Worm (Caenorhabditis elegans) whole organism, L1 larva: ENCODE data around the gene srh-172.
A peak's percentile ranks its signal among the peaks of the same experiment; 100 is the strongest.

Source experiments
- C16A3.4 ChIP-seq: fragments of 150-350 bp; optimal IDR thresholded peaks from 2 replicates; lab custom pipeline; 2014; ENCODE audit warnings: missing biosample characterization, missing genetic modification characterization
- C34B4.2 ChIP-seq: sonication (generic microtip); optimal IDR thresholded peaks from 2 replicates; lab custom pipeline; 2017; ENCODE audit warnings: mild to moderate bottlenecking, missing genetic modification characterization, missing compliant biosample characterization
- F16B12.6 ChIP-seq: fragments of 150-350 bp; optimal IDR thresholded peaks from 2 replicates; lab custom pipeline; 2014; ENCODE audit warnings: missing biosample characterization, missing genetic modification characterization
- aha-1 ChIP-seq: fragments of 150-350 bp; optimal IDR thresholded peaks from 2 replicates; lab custom pipeline; 2014; ENCODE audit warnings: missing biosample characterization, missing genetic modification characterization
- aly-2 ChIP-seq: fragments of 150-350 bp; optimal IDR thresholded peaks from 2 replicates; lab custom pipeline; 2014; ENCODE audit warnings: missing biosample characterization, missing genetic modification characterization
- ama-1 ChIP-seq: fragments of 150-350 bp; optimal IDR thresholded peaks from 2 replicates; lab custom pipeline; 2014
- ceh-63 ChIP-seq: fragments of 200-800 bp; sonication (Bioruptor generic); optimal IDR thresholded peaks from 2 replicates; lab custom pipeline; 2018; ENCODE audit warnings: mild to moderate bottlenecking, missing genetic modification characterization, missing compliant biosample characterization
- ceh-8 ChIP-seq: fragments of 200-800 bp; sonication (Bioruptor generic); optimal IDR thresholded peaks from 2 replicates; lab custom pipeline; 2018; ENCODE audit warnings: mild to moderate bottlenecking, missing genetic modification characterization, moderate library complexity, missing compliant biosample characterization
- ceh-82 ChIP-seq, 3 experiments: fragments of 150-350 bp in 1 of 3; sonication (generic microtip) in 2 of 3; optimal IDR thresholded peaks; 2 replicates each; lab custom pipeline; 2014 to 2017; ENCODE audit warnings: missing biosample characterization in 3 of 3, missing genetic modification characterization in 3 of 3
- dpl-1 ChIP-seq, 3 experiments: fragments of 150-350 bp in 2 of 3; sonication (generic microtip) in 1 of 3; optimal IDR thresholded peaks; 2 replicates each; lab custom pipeline; 2014 to 2017; ENCODE audit warnings: missing biosample characterization in 3 of 3, missing genetic modification characterization in 3 of 3, missing genetic modification reagents in 3 of 3
- efl-1 ChIP-seq, 4 experiments: fragments of 150-350 bp; optimal IDR thresholded peaks in 3 of 4; peaks in 1 of 4; 1 replicate in 1 of 4; 2 replicates in 3 of 4; lab custom pipeline; 2014; ENCODE audit warnings: missing biosample characterization in 2 of 4, missing genetic modification characterization in 2 of 4, missing genetic modification reagents in 2 of 4
- elt-2 ChIP-seq: sonication (generic microtip); optimal IDR thresholded peaks from 2 replicates; lab custom pipeline; 2016; ENCODE audit warnings: missing genetic modification characterization, mild to moderate bottlenecking, inconsistent platforms, missing compliant biosample characterization, missing genetic modification reagents
- fkh-8 ChIP-seq: sonication (generic microtip); optimal IDR thresholded peaks from 2 replicates; lab custom pipeline; 2016; ENCODE audit warnings: mild to moderate bottlenecking, missing genetic modification characterization, missing compliant biosample characterization
- fos-1 ChIP-seq: fragments of 150-350 bp; optimal IDR thresholded peaks from 2 replicates; lab custom pipeline; 2014; ENCODE audit warnings: missing biosample characterization, missing genetic modification characterization
- hlh-4 ChIP-seq: sonication (generic microtip); optimal IDR thresholded peaks from 2 replicates; lab custom pipeline; 2016; ENCODE audit warnings: mild to moderate bottlenecking, missing genetic modification characterization, missing compliant biosample characterization
- hpl-2 ChIP-seq: fragments of 150-350 bp; optimal IDR thresholded peaks from 2 replicates; lab custom pipeline; 2014; ENCODE audit warnings: missing biosample characterization, missing genetic modification reagents, missing genetic modification characterization
- lin-15B ChIP-seq: fragments of 150-350 bp; sonication (generic microtip); optimal IDR thresholded peaks from 3 replicates; lab custom pipeline; 2014; ENCODE audit warnings: missing biosample characterization, missing genetic modification characterization
- lir-3 ChIP-seq: sonication (generic microtip); optimal IDR thresholded peaks from 2 replicates; lab custom pipeline; 2016; ENCODE audit warnings: mild to moderate bottlenecking, missing genetic modification characterization, moderate library complexity, missing compliant biosample characterization; ENCODE audit not compliant: poor library complexity
- mdl-1 ChIP-seq, 2 experiments: fragments of 150-350 bp; optimal IDR thresholded peaks; 2 replicates each; lab custom pipeline; 2014 to 2017; ENCODE audit warnings: missing biosample characterization in 2 of 2, missing genetic modification characterization in 2 of 2, inconsistent platforms in 1 of 2
- mep-1 ChIP-seq: fragments of 150-350 bp; optimal IDR thresholded peaks from 2 replicates; lab custom pipeline; 2014; ENCODE audit warnings: missing biosample characterization, missing genetic modification characterization
- nhr-11 ChIP-seq: fragments of 150-350 bp; optimal IDR thresholded peaks from 2 replicates; lab custom pipeline; 2014; ENCODE audit warnings: missing biosample characterization, missing genetic modification characterization
- nhr-12 ChIP-seq: sonication (generic microtip); optimal IDR thresholded peaks from 2 replicates; lab custom pipeline; 2017; ENCODE audit warnings: missing biosample characterization, missing genetic modification characterization
- nhr-76 ChIP-seq: sonication (generic microtip); optimal IDR thresholded peaks from 2 replicates; lab custom pipeline; 2017; ENCODE audit warnings: missing biosample characterization, missing genetic modification characterization
- nhr-77 ChIP-seq: fragments of 150-350 bp; optimal IDR thresholded peaks from 2 replicates; lab custom pipeline; 2014; ENCODE audit warnings: missing biosample characterization, missing genetic modification characterization
- nhr-85 ChIP-seq: sonication (generic microtip); peaks from one replicate; lab custom pipeline; 2016; ENCODE audit warnings: missing genetic modification characterization, inconsistent platforms, missing compliant biosample characterization
- pag-3 ChIP-seq: sonication (generic microtip); optimal IDR thresholded peaks from 2 replicates; lab custom pipeline; 2017; ENCODE audit warnings: missing genetic modification characterization, mild to moderate bottlenecking, missing compliant biosample characterization, antibody characterized with exemption, borderline replicate concordance; ENCODE audit not compliant: insufficient read depth
- snu-23 ChIP-seq: sonication (generic microtip); optimal IDR thresholded peaks from 2 replicates; lab custom pipeline; 2016; ENCODE audit warnings: missing genetic modification characterization, missing compliant biosample characterization
- sox-4 ChIP-seq: sonication (generic microtip); optimal IDR thresholded peaks from 2 replicates; lab custom pipeline; 2016; ENCODE audit warnings: missing genetic modification characterization, missing compliant biosample characterization
- sup-37 ChIP-seq: fragments of 200-800 bp; sonication (Bioruptor generic); optimal IDR thresholded peaks from 2 replicates; lab custom pipeline; 2018; ENCODE audit warnings: mild to moderate bottlenecking, missing genetic modification characterization, missing compliant biosample characterization
- unc-130 ChIP-seq: fragments of 150-350 bp; optimal IDR thresholded peaks from 2 replicates; lab custom pipeline; 2017; ENCODE audit warnings: missing biosample characterization, missing genetic modification characterization, inconsistent platforms
- unc-30 ChIP-seq: sonication (generic microtip); optimal IDR thresholded peaks from 2 replicates; lab custom pipeline; 2017; ENCODE audit warnings: missing biosample characterization, missing genetic modification characterization
- unc-62 ChIP-seq: fragments of 150-350 bp; optimal IDR thresholded peaks from 2 replicates; lab custom pipeline; 2014; ENCODE audit warnings: missing biosample characterization, missing genetic modification reagents, missing genetic modification characterization
- unc-86 ChIP-seq: sonication (generic microtip); optimal IDR thresholded peaks from 2 replicates; lab custom pipeline; 2016; ENCODE audit warnings: missing genetic modification characterization, missing compliant biosample characterization
- zip-4 ChIP-seq: fragments of 200-800 bp; sonication (Bioruptor generic); optimal IDR thresholded peaks from 2 replicates; lab custom pipeline; 2018; ENCODE audit warnings: mild to moderate bottlenecking, missing genetic modification characterization, moderate library complexity, missing compliant biosample characterization
- ztf-4 ChIP-seq: fragments of 150-350 bp; optimal IDR thresholded peaks from 2 replicates; lab custom pipeline; 2014; ENCODE audit warnings: missing biosample characterization, missing genetic modification characterization

srh-172 gene

DNA sequence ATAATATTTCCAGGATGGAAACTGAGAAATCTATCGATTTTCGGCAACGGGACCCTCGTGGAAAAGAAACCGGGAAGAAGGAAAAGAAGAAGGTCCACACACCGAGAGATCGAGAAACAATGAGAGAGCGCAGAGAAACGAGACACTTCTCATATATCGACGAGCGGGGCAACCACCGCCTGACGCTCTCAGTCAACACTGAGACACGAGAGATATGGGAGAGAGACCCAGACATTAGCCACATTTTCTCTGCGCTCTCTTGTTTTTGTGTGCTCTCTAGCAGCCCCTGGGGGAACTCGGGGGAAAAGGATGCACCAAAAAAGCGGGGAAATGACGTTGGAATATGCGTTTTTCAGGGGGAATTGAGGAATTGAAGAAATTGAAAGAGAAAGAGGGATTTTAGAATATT, 46.9 kb downstream of the srh-172 start (continued):
- TF ChIP-seq fos-1 (peak; percentile 20), ama-1 (lab: Kevin White, UChicago) (no peak), C16A3.4 (tag; lab: Kevin White, UChicago) (peak; percentile 53), lir-3 (no peak), aha-1 (no peak), ztf-4 (tag; lab: Kevin White, UChicago) (peak; percentile 78), unc-86 (tag; lab: Kevin White, UChicago) (peak; percentile 93), unc-62 (GFP tag; lab: Kevin White, UChicago) (no peak), unc-30 (tag; lab: Kevin White, UChicago) (no peak), ceh-82 (tag; optimal IDR thresholded peaks at IDR 0.05; lab: Kevin White, UChicago) (peak; percentile 64 to 72 (median 65)), nhr-12 (tag; lab: Kevin White, UChicago) (peak; percentile 1), unc-130 (tag; lab: Kevin White, UChicago) (peak; percentile 8), sup-37 (GFP tag; lab: Kevin White, UChicago) (no peak), nhr-76 (tag; lab: Kevin White, UChicago) (no peak), F16B12.6 (peak; percentile 8), nhr-11 (tag; lab: Kevin White, UChicago) (peak; percentile 20), nhr-77 (peak; percentile 35), snu-23 (GFP tag; lab: Kevin White, UChicago) (peak; percentile 82), zip-4 (peak; percentile 17), mdl-1 (tag; optimal IDR thresholded peaks at IDR 0.05; lab: Kevin White, UChicago) (peak in 1 of 2 experiments; percentile 78), mep-1 (tag; lab: Kevin White, UChicago) (peak; percentile 72), pag-3 (tag; lab: Kevin White, UChicago) (no peak), elt-2 (tag; lab: Kevin White, UChicago) (no peak), C34B4.2 (tag; lab: Kevin White, UChicago) (no peak), hlh-4 (no peak), aly-2 (tag; lab: Kevin White, UChicago) (no peak), nhr-85 (peak; percentile 71), lin-15B (tag; lab: Kevin White, UChicago) (no peak), ceh-8 (no peak), fkh-8 (tag; lab: Kevin White, UChicago) (peak; percentile 78)

DNA sequence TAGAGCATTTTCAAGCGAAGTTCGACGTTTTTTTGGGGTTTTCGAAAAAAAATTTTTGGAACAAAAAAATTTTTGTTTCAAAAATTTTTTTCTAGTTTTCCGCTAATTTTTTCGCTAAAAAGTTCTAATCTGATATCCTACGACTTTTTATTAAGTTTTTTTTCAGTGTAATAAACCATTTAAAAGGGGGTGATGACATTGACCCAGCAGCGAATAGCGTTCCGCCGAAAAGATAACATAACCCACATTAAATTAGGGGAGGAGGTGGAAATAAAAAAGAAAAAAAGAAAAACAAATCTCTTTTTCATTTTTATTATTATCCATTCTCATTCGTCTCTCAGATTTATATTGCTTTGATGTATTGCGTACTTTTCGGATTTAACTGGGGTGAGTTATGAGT, 48.6 kb downstream of the srh-172 start, which contains the start of gene Y60A3A.23:
Gene Y60A3A.23 (plus strand): TSS at position 301 of the 400 bp plus-strand sequence.
- TF ChIP-seq ceh-82 (tag; optimal IDR thresholded peaks at IDR 0.05; lab: Kevin White, UChicago), result no peak
- TF ChIP-seq snu-23 (GFP tag; lab: Kevin White, UChicago), result no peak
- no peak for TF ChIP-seq efl-1 (optimal IDR thresholded peaks at IDR 0.05; lab: Kevin White, UChicago)
- no peak for TF ChIP-seq efl-1 (GFP tag; optimal IDR thresholded peaks at IDR 0.05 in 1 of 2; lab: Kevin White, UChicago)
- TF ChIP-seq nhr-77, result no peak
- no peak for TF ChIP-seq hpl-2 (GFP tag; lab: Kevin White, UChicago)
- no peak for TF ChIP-seq unc-130 (tag; lab: Kevin White, UChicago)
- no peak for TF ChIP-seq sox-4 (tag; lab: Kevin White, UChicago)
- no peak for TF ChIP-seq ceh-63
- no peak for TF ChIP-seq dpl-1 (GFP tag; optimal IDR thresholded peaks at IDR 0.05; lab: Kevin White, UChicago)
